Fruit fly (Drosophila melanogaster) whole organism, prepupa: Measurements from ENCODE around the gene CG44158.

Experiments
- CG10631 ChIP-seq: fragments of 200-800 bp; sonication (Bioruptor generic); optimal IDR thresholded peaks from 2 replicates; lab custom pipeline; 2016; ENCODE audit warnings: missing biosample characterization, missing genetic modification characterization
- CG10669 ChIP-seq: fragments of 200-800 bp; sonication (Bioruptor generic); optimal IDR thresholded peaks from 3 replicates; lab custom pipeline; 2018; ENCODE audit warnings: missing biosample characterization, mild to moderate bottlenecking, missing genetic modification characterization, moderate library complexity
- CG11762 ChIP-seq: fragments of 200-800 bp; sonication (Bioruptor generic); optimal IDR thresholded peaks from 3 replicates; lab custom pipeline; 2016; ENCODE audit warnings: missing biosample characterization, missing genetic modification characterization; ENCODE audit not compliant: insufficient read depth
- CG15336 ChIP-seq: fragments of 200-800 bp; sonication (Bioruptor generic); IDR thresholded peaks from 2 replicates; pipeline ENCODE4 v1.3.6; 2022; ENCODE audit warnings: missing biosample characterization, missing genetic modification characterization
- CG1621 ChIP-seq: fragments of 200-800 bp; sonication (Bioruptor generic); optimal IDR thresholded peaks from 3 replicates; lab custom pipeline; 2018; ENCODE audit warnings: missing biosample characterization, mild to moderate bottlenecking, missing genetic modification characterization
- CG16779 ChIP-seq: fragments of 200-800 bp; sonication (Bioruptor generic); optimal IDR thresholded peaks from 3 replicates; lab custom pipeline; 2017; ENCODE audit warnings: missing biosample characterization, mild to moderate bottlenecking, missing genetic modification characterization
- CG31627 ChIP-seq: fragments of 200-800 bp; sonication (Bioruptor generic); optimal IDR thresholded peaks from 3 replicates; lab custom pipeline; 2016; ENCODE audit warnings: missing biosample characterization, missing genetic modification characterization
- CG32006 ChIP-seq: fragments of 200-800 bp; sonication (Bioruptor generic); optimal IDR thresholded peaks from 3 replicates; lab custom pipeline; 2017; ENCODE audit warnings: missing biosample characterization, mild to moderate bottlenecking, missing genetic modification characterization
- CG34406 ChIP-seq: fragments of 200-800 bp; sonication (Bioruptor generic); optimal IDR thresholded peaks from 3 replicates; lab custom pipeline; 2016; ENCODE audit warnings: missing biosample characterization, missing genetic modification characterization
- CG3919 ChIP-seq: fragments of 200-800 bp; sonication (Bioruptor generic); optimal IDR thresholded peaks from 3 replicates; lab custom pipeline; 2016; ENCODE audit warnings: missing biosample characterization, missing genetic modification characterization
- CG4318 ChIP-seq: fragments of 200-800 bp; sonication (Bioruptor generic); optimal IDR thresholded peaks from 3 replicates; lab custom pipeline; 2017; ENCODE audit warnings: missing biosample characterization, mild to moderate bottlenecking, missing genetic modification characterization
- CG6163 ChIP-seq: fragments of 200-800 bp; sonication (Bioruptor generic); IDR thresholded peaks from 3 replicates; pipeline ENCODE4 v1.3.6; 2022; ENCODE audit warnings: missing biosample characterization, missing genetic modification characterization
- CG6792 ChIP-seq: fragments of 200-800 bp; sonication (Bioruptor generic); optimal IDR thresholded peaks from 3 replicates; lab custom pipeline; 2016; ENCODE audit warnings: missing biosample characterization, missing genetic modification characterization
- CG7368 ChIP-seq: fragments of 200-800 bp; sonication (Bioruptor generic); optimal IDR thresholded peaks from 3 replicates; lab custom pipeline; 2016; ENCODE audit warnings: missing biosample characterization, missing genetic modification characterization
- CG8119 ChIP-seq: fragments of 200-800 bp; sonication (Bioruptor generic); IDR thresholded peaks from 3 replicates; pipeline ENCODE4 v1.3.6; 2022; ENCODE audit warnings: missing biosample characterization, missing genetic modification characterization
- CG8319 ChIP-seq: fragments of 200-800 bp; sonication (Bioruptor generic); optimal IDR thresholded peaks from 3 replicates; lab custom pipeline; 2016; ENCODE audit warnings: missing biosample characterization, missing genetic modification characterization
- CG8632 ChIP-seq: fragments of 200-800 bp; sonication (Bioruptor generic); optimal IDR thresholded peaks from 3 replicates; lab custom pipeline; 2016; ENCODE audit warnings: missing biosample characterization, missing genetic modification characterization
- Eip75B ChIP-seq: fragments of 200-800 bp; sonication (Bioruptor generic); optimal IDR thresholded peaks from 3 replicates; lab custom pipeline; 2016; ENCODE audit warnings: missing biosample characterization, missing genetic modification characterization
- Eip78C ChIP-seq: fragments of 200-800 bp; sonication (Bioruptor generic); peaks from one replicate; lab custom pipeline; 2016; ENCODE audit warnings: missing biosample characterization, missing genetic modification characterization
- Gug ChIP-seq: fragments of 200-800 bp; sonication (Bioruptor generic); IDR thresholded peaks from 2 replicates; pipeline ENCODE4 v1.3.6; 2022; ENCODE audit warnings: missing biosample characterization, missing genetic modification characterization
- Hr39 ChIP-seq: fragments of 200-800 bp; sonication (Bioruptor generic); optimal IDR thresholded peaks from 2 replicates; lab custom pipeline; 2016; ENCODE audit warnings: missing biosample characterization, missing genetic modification characterization
- Hr4 ChIP-seq: fragments of 200-800 bp; sonication (Bioruptor generic); optimal IDR thresholded peaks from 3 replicates; lab custom pipeline; 2016; ENCODE audit warnings: missing biosample characterization, missing genetic modification characterization
- Lpt ChIP-seq: fragments of 200-800 bp; sonication (Bioruptor generic); optimal IDR thresholded peaks from 3 replicates; lab custom pipeline; 2016; ENCODE audit warnings: missing biosample characterization, missing genetic modification characterization
- Met ChIP-seq: fragments of 200-800 bp; sonication (Bioruptor generic); optimal IDR thresholded peaks from 3 replicates; lab custom pipeline; 2016; ENCODE audit warnings: missing biosample characterization, missing genetic modification characterization
- OdsH ChIP-seq: fragments of 200-800 bp; sonication (Bioruptor generic); optimal IDR thresholded peaks from 3 replicates; lab custom pipeline; 2016; ENCODE audit warnings: missing biosample characterization, missing genetic modification characterization
- Smox ChIP-seq: fragments of 200-800 bp; sonication (Bioruptor generic); optimal IDR thresholded peaks from 3 replicates; lab custom pipeline; 2016; ENCODE audit warnings: missing biosample characterization, missing genetic modification characterization
- Sox102F ChIP-seq: fragments of 200-800 bp; sonication (Bioruptor generic); optimal IDR thresholded peaks from 2 replicates; lab custom pipeline; 2016; ENCODE audit warnings: missing biosample characterization, mild to moderate bottlenecking, missing genetic modification characterization
- Sox14 ChIP-seq: fragments of 200-800 bp; sonication (Bioruptor generic); optimal IDR thresholded peaks from 3 replicates; lab custom pipeline; 2016; ENCODE audit warnings: missing biosample characterization, missing genetic modification characterization
- Sox15 ChIP-seq: fragments of 200-800 bp; sonication (Bioruptor generic); optimal IDR thresholded peaks from 3 replicates; lab custom pipeline; 2016; ENCODE audit warnings: missing biosample characterization, missing genetic modification characterization
- achi ChIP-seq: fragments of 200-800 bp; sonication (Bioruptor generic); optimal IDR thresholded peaks from 3 replicates; lab custom pipeline; 2016; ENCODE audit warnings: missing biosample characterization, missing genetic modification characterization
- acj6 ChIP-seq: fragments of 200-800 bp; sonication (Bioruptor generic); optimal IDR thresholded peaks from 3 replicates; lab custom pipeline; 2016; ENCODE audit warnings: missing biosample characterization, missing genetic modification characterization
- cyc ChIP-seq: fragments of 200-800 bp; sonication (Bioruptor generic); optimal IDR thresholded peaks from 3 replicates; lab custom pipeline; 2016; ENCODE audit warnings: missing biosample characterization, missing genetic modification characterization
- dac ChIP-seq: fragments of 200-800 bp; sonication (Bioruptor generic); optimal IDR thresholded peaks from 2 replicates; lab custom pipeline; 2017; ENCODE audit warnings: missing biosample characterization, mild to moderate bottlenecking, missing genetic modification characterization
- dsx ChIP-seq: fragments of 200-800 bp; optimal IDR thresholded peaks from 3 replicates; lab custom pipeline; 2019; ENCODE audit warnings: missing biosample characterization, mild to moderate bottlenecking, missing genetic modification characterization, moderate library complexity; ENCODE audit not compliant: poor library complexity, severe bottlenecking
- eg ChIP-seq: fragments of 200-800 bp; sonication (Bioruptor generic); IDR thresholded peaks from 3 replicates; pipeline ENCODE4 v1.3.6; 2022; ENCODE audit warnings: missing biosample characterization, missing genetic modification characterization
- fd59A ChIP-seq: fragments of 200-800 bp; sonication (Bioruptor generic); optimal IDR thresholded peaks from 2 replicates; lab custom pipeline; 2017; ENCODE audit warnings: missing biosample characterization, mild to moderate bottlenecking, missing genetic modification characterization, missing genetic modification reagents
- fd85E ChIP-seq: fragments of 200-800 bp; sonication (Bioruptor generic); optimal IDR thresholded peaks from 3 replicates; lab custom pipeline; 2016; ENCODE audit warnings: missing biosample characterization, missing genetic modification characterization
- fkh ChIP-seq: fragments of 200-800 bp; sonication (Bioruptor generic); optimal IDR thresholded peaks from 3 replicates; lab custom pipeline; 2017; ENCODE audit warnings: missing biosample characterization, mild to moderate bottlenecking, missing genetic modification characterization, moderate library complexity
- lz ChIP-seq: fragments of 200-800 bp; sonication (Bioruptor generic); optimal IDR thresholded peaks from 3 replicates; lab custom pipeline; 2016; ENCODE audit warnings: missing biosample characterization, missing genetic modification characterization
- pdm3 ChIP-seq: fragments of 200-800 bp; sonication (Bioruptor generic); optimal IDR thresholded peaks from 3 replicates; lab custom pipeline; 2016; ENCODE audit warnings: missing biosample characterization, missing genetic modification characterization
- salr ChIP-seq, 2 experiments: fragments of 200-800 bp; sonication (Bioruptor generic); optimal IDR thresholded peaks; 3 replicates each; lab custom pipeline; 2016 to 2018; ENCODE audit warnings: missing biosample characterization in 2 of 2, missing genetic modification characterization in 2 of 2, mild to moderate bottlenecking in 1 of 2
- spab ChIP-seq: fragments of 200-800 bp; sonication (Bioruptor generic); optimal IDR thresholded peaks from 2 replicates; lab custom pipeline; 2017; ENCODE audit warnings: missing biosample characterization, mild to moderate bottlenecking, missing genetic modification characterization, missing genetic modification reagents
- svp ChIP-seq: fragments of 200-800 bp; sonication (Bioruptor generic); peaks from one replicate; lab custom pipeline; 2016; ENCODE audit warnings: missing biosample characterization, missing genetic modification characterization
- vri ChIP-seq: fragments of 200-800 bp; sonication (Bioruptor generic); optimal IDR thresholded peaks from 3 replicates; lab custom pipeline; 2016; ENCODE audit warnings: missing biosample characterization, mild to moderate bottlenecking, missing genetic modification characterization

The CG44158 gene

DNA sequence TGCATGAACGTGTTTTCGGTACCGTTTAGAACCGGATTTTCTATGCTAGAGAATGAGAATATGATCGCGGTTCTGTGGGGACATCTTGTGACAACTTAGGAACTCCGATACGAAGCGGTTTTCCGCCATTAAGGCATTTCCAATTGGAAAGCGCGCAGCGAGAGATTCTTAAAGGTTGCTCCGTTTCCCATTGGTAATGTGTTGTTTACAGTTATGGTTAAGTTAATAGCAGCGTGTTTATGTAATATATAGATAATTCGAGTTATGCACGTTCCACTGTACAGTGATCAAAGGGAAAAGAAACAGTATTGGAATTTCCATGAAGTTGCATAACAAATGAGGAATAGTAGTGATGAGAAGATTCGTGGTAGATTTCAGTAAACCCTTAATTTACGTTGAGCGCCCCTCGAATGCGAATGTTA lies 39.6 kb upstream of the CG44158 start (continued):
- peak; percentile 34 for TF ChIP-seq Smox (GFP tag; lab: Kevin White, UChicago)
- TF ChIP-seq CG11762 (GFP tag; lab: Kevin White, UChicago), result peak; percentile 6
- TF ChIP-seq CG31627 (GFP tag; lab: Kevin White, UChicago), result peak; percentile 56
- no peak for TF ChIP-seq Gug (GFP tag; lab: Robert Waterston, UW)
- no peak for TF ChIP-seq CG7368 (GFP tag; lab: Kevin White, UChicago)
- peak; percentile 47 for TF ChIP-seq achi (GFP tag; lab: Kevin White, UChicago)
- TF ChIP-seq CG8632 (GFP tag; lab: Kevin White, UChicago), result no peak
- TF ChIP-seq Sox102F, result peak; percentile 10

DNA sequence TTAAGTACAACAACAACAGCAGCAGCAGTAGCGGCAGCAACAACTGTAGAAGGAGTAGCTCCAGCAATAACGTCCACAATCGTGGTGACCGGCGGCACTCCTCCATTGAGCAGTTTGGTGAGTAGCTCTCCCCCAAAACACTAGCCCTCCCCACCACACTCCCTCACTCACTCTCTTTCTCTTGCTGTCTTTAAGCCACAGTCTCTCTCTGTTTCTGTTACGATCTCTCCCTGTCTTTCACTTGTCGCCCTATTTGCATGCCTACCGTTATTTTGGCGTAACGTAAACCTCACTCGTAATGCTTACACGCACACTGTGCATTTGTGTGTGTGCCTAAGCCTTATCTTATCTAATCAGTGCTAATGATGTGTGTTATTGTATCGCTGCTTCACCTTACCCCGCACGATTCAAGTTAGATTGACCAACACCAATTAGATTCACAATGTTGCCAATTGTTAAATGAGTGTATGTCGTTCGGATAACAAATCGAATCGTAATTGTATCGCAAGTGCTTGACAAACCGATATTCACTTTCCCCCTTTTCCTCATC lies 38.5 kb upstream of the CG44158 start:
- TF ChIP-seq salr (GFP tag; optimal IDR thresholded peaks at IDR 0.05; lab: Kevin White, UChicago), result no peak
- TF ChIP-seq CG6163, result no peak
- peak; percentile 20; the same call in 1 of the 3 replicates for TF ChIP-seq eg (GFP tag; lab: Robert Waterston, UW)
- peak; percentile 8 for TF ChIP-seq fkh (GFP tag; lab: Kevin White, UChicago)
- TF ChIP-seq CG3919 (GFP tag; lab: Kevin White, UChicago), result no peak
- peak; percentile 10 for TF ChIP-seq Eip78C
- no peak for TF ChIP-seq CG6792 (GFP tag; lab: Kevin White, UChicago)
- no peak for TF ChIP-seq CG8319 (GFP tag; lab: Kevin White, UChicago)
- TF ChIP-seq CG4318 (GFP tag; lab: Kevin White, UChicago), result no peak
- peak; percentile 28; the same call in 1 of the 2 replicates for TF ChIP-seq CG15336 (GFP tag; lab: Robert Waterston, UW)
- peak; percentile 51 for TF ChIP-seq vri (GFP tag; lab: Kevin White, UChicago)
- no peak for TF ChIP-seq dac (GFP tag; lab: Kevin White, UChicago)
- TF ChIP-seq CG8119 (GFP tag; lab: Robert Waterston, UW), result peak; percentile 21; the same call in 1 of the 3 replicates
- TF ChIP-seq Met (GFP tag; lab: Kevin White, UChicago), result no peak
- TF ChIP-seq lz (GFP tag; lab: Kevin White, UChicago), result no peak
- no peak for TF ChIP-seq Hr39 (GFP tag; lab: Kevin White, UChicago)

DNA sequence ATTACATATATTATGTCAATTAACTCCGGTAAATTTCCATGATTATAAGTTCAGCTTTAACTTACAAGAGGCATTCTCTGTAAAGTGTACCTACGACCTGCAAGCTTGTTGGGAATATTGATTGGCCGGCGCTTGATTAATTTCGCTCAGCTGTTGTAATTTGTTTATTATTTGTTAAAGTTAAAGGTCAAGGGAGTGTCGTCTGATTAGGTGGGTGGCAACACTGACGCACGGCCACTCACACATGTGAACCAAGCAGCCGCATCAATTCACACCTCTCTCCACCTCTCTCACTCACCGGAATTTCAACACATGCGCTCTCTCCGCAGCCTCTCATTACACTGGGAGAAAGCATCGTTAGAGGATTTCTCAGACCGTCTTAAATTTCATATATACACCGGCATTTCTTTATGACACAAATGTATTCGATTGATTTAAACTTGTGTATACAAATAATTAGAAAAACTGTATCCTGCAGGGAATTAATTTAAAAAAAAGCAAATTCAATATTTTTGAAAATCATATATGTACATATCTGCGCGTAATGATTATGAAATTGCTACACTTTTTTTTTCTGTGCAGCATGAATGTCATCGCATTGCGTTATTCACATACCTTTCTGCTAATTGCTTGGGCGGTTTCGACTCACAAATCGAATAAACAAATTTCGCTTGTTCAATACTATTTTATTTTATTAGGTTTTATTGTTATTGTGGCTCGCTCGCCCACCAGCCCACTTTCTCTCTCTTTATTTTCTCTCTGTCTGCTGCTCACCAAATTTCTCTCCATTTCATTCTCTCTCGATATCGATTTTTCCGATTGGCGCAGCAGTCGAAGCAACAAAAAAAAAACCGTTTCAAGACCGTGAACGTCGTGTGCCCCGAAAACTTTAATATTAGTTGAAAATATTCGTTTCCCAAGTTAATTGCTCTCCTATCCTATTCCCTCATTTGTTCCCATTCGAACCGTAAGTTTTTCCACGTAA lies 36.3 kb upstream of the CG44158 start:
- TF ChIP-seq cyc (GFP tag; lab: Kevin White, UChicago) (peak; percentile 82), Sox15 (peak; percentile 64), OdsH (peak; percentile 84), lz (GFP tag; lab: Kevin White, UChicago) (peak; percentile 79), CG10669 (no peak), fd59A (GFP tag; lab: Kevin White, UChicago) (peak; percentile 59), CG8632 (GFP tag; lab: Kevin White, UChicago) (peak; percentile 65), Sox102F (no peak), dsx (no peak), Hr4 (peak; percentile 92), CG1621 (tag; lab: Kevin White, UChicago) (no peak), CG32006 (GFP tag; lab: Kevin White, UChicago) (peak; percentile 95), pdm3 (peak; percentile 85), CG15336 (GFP tag; lab: Robert Waterston, UW) (peak; percentile 85), fd85E (GFP tag; lab: Kevin White, UChicago) (no peak), Hr39 (GFP tag; lab: Kevin White, UChicago) (peak; percentile 75), CG31627 (GFP tag; lab: Kevin White, UChicago) (peak; percentile 79), CG10631 (GFP tag; lab: Kevin White, UChicago) (no peak), CG16779 (tag; lab: Kevin White, UChicago) (peak; percentile 71), spab (no peak), Eip75B (GFP tag; lab: Kevin White, UChicago) (no peak), CG6792 (GFP tag; lab: Kevin White, UChicago) (peak; percentile 66), CG34406 (GFP tag; lab: Kevin White, UChicago) (no peak), Lpt (GFP tag; lab: Kevin White, UChicago) (peak; percentile 77), Gug (GFP tag; lab: Robert Waterston, UW) (peak; percentile 66), acj6 (GFP tag; lab: Kevin White, UChicago) (peak; percentile 82), svp (GFP tag; lab: Kevin White, UChicago) (peak; percentile 91), Sox14 (GFP tag; lab: Kevin White, UChicago) (peak; percentile 80), Met (GFP tag; lab: Kevin White, UChicago) (no peak), CG8319 (GFP tag; lab: Kevin White, UChicago) (peak; percentile 50), Eip78C (peak; percentile 96)
